Worm (Caenorhabditis elegans) whole organism, midembryonic: ENCODE results near the gene str-231.

Experiments used
- T22C8.4 ChIP-seq: fragments of 200-800 bp; sonication (Bioruptor generic); IDR thresholded peaks from 2 replicates; pipeline ENCODE4 v1.3.6; 2022; ENCODE audit warnings: missing genetic modification characterization, missing compliant biosample characterization
- cog-1 ChIP-seq: sonication (generic microtip); optimal IDR thresholded peaks from 2 replicates; lab custom pipeline; 2016; ENCODE audit warnings: missing genetic modification characterization, missing compliant biosample characterization
- flt-1 ChIP-seq: fragments of 200-800 bp; sonication (Bioruptor generic); IDR thresholded peaks from 2 replicates; pipeline ENCODE4 v1.3.6; 2022; ENCODE audit warnings: missing genetic modification characterization, missing compliant biosample characterization
- klf-2 ChIP-seq: fragments of 200-800 bp; sonication (Bioruptor generic); conservative IDR thresholded peaks from 2 replicates; pipeline ENCODE4 v1.3.6; 2022; ENCODE audit warnings: missing genetic modification reagents, missing genetic modification characterization, missing compliant biosample characterization
- med-1 ChIP-seq: sonication (generic microtip); optimal IDR thresholded peaks from 2 replicates; lab custom pipeline; 2017; ENCODE audit warnings: missing genetic modification characterization, mild to moderate bottlenecking, missing compliant biosample characterization, antibody characterized with exemption, missing genetic modification reagents; ENCODE audit not compliant: insufficient read depth
- ref-1 ChIP-seq: fragments of 200-800 bp; sonication (Bioruptor generic); conservative IDR thresholded peaks from 2 replicates; pipeline ENCODE4 v1.3.6; 2022; ENCODE audit warnings: missing genetic modification reagents, missing genetic modification characterization, missing compliant biosample characterization
- tab-1 ChIP-seq: fragments of 200-800 bp; sonication (Bioruptor generic); IDR thresholded peaks from 2 replicates; pipeline ENCODE4 v1.3.6; 2022; ENCODE audit warnings: missing genetic modification characterization, missing compliant biosample characterization
- ztf-23 ChIP-seq: fragments of 200-800 bp; sonication (Bioruptor generic); IDR thresholded peaks from 2 replicates; pipeline ENCODE4 v1.3.6; 2022; ENCODE audit warnings: missing genetic modification reagents, missing genetic modification characterization, missing compliant biosample characterization
- ztf-29 ChIP-seq: fragments of 200-800 bp; sonication (Bioruptor generic); IDR thresholded peaks from 2 replicates; pipeline ENCODE4 v1.3.6; 2022; ENCODE audit warnings: missing genetic modification reagents, missing genetic modification characterization, missing compliant biosample characterization

Gene str-231

DNA sequence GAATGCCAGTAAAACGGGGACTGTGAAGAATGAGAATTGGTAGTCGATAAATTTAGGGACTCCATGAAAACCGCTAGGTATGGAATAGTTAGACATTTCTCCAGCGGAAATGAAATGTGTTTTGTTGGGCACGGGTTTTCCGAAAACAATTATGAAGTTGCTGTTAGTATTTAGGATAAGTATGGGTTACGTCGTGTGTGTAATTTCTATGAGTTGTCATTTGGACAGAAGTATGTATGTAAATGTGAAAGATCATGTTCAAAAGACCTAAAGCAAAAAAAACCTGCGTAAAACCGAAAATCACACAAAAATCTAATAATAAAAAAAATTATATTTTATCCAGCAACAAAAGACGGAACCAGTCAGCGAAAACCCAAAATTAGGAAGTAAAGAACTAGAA lies 34.9 kb downstream of the str-231 start, which contains the start of gene sru-23:
Gene sru-23, minus strand, starts transcription at position 101 of the 400 bp plus-strand sequence.
- TF ChIP-seq ztf-23 (GFP tag; lab: Robert Waterston, UW) (no peak), flt-1 (GFP tag; lab: Robert Waterston, UW) (no peak), T22C8.4 (GFP tag; lab: Robert Waterston, UW) (no peak), ztf-29 (GFP tag; lab: Robert Waterston, UW) (no peak), tab-1 (GFP tag; lab: Robert Waterston, UW) (no peak), klf-2 (no peak), ref-1 (GFP tag; lab: Robert Waterston, UW) (no peak), cog-1 (tag; lab: Kevin White, UChicago) (no peak), med-1 (no peak)

DNA sequence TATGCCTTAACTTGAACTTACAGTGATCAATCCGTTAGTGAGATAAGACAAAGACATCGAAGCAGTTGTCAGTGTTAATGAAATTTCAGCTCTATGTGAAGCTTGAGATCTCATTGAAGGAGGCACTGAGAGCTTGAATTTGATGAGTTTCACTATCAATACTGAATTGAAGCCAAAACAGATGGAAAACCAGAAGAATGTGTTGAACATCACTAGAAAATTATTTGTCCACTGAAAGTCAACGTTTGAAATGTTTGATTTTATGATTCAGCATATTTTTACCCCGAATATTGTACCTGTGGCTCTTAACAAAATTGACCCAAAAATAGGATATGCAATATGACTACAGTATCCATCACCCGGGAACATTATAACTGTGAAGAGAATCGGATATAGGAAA lies 36.6 kb downstream of the str-231 start:
- no peak for TF ChIP-seq cog-1 (tag; lab: Kevin White, UChicago)
- no peak for TF ChIP-seq ztf-29 (GFP tag; lab: Robert Waterston, UW)
- no peak for TF ChIP-seq T22C8.4 (GFP tag; lab: Robert Waterston, UW)
- TF ChIP-seq flt-1 (GFP tag; lab: Robert Waterston, UW): no peak
- no peak for TF ChIP-seq klf-2
- no peak for TF ChIP-seq tab-1 (GFP tag; lab: Robert Waterston, UW)
- TF ChIP-seq ztf-23 (GFP tag; lab: Robert Waterston, UW): no peak
- TF ChIP-seq ref-1 (GFP tag; lab: Robert Waterston, UW): no peak
- no peak for TF ChIP-seq med-1

DNA sequence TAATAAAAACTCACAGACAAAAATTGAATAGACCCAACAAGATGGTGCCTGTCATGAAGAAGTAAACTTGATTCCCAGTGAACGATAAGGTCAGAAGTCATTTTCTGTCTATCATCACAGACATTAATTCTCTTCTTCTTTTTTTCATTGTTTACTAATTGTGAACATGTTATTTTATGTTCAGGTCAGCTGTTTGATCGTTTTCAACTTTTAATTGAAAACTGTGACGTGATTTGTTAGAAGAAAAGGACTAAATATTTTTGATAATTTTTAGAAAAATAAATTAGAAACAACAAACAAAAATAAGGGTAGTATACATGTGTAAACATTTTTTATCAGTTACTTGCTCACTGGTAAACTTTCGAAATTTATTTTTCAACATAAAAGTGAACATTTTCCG lies 37.8 kb downstream of the str-231 start, which contains the start of gene F36G9.7:
Gene F36G9.7, minus strand, starts transcription at position 101 of the 400 bp plus-strand sequence.
- TF ChIP-seq ref-1 (GFP tag; lab: Robert Waterston, UW) (no peak), klf-2 (no peak), med-1 (no peak), flt-1 (GFP tag; lab: Robert Waterston, UW) (no peak), T22C8.4 (GFP tag; lab: Robert Waterston, UW) (no peak), ztf-29 (GFP tag; lab: Robert Waterston, UW) (no peak), cog-1 (tag; lab: Kevin White, UChicago) (no peak), tab-1 (GFP tag; lab: Robert Waterston, UW) (no peak), ztf-23 (GFP tag; lab: Robert Waterston, UW) (no peak)

DNA sequence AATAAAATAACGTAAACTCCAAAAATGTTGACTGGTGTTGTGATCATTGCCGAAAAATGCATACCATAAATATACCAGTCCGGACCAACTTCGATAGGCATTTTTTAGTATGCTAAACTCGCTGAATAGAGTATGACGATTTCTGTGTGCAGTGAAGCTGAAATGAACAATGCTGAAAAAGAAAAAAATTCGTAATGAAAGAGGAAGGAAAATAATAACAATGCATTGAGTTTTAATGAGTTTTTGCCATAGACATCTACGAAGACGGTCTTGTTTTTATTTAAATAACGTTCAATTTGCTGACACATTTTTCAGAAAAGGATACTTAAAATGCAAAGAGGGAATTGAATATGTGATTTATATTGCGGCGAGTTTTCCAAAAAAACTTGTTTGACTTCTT lies 39.9 kb downstream of the str-231 start, which contains the start of gene sri-1:
Gene sri-1, minus strand, starts transcription at position 101 of the 400 bp plus-strand sequence.
- no peak for TF ChIP-seq cog-1 (tag; lab: Kevin White, UChicago)
- no peak for TF ChIP-seq klf-2

DNA sequence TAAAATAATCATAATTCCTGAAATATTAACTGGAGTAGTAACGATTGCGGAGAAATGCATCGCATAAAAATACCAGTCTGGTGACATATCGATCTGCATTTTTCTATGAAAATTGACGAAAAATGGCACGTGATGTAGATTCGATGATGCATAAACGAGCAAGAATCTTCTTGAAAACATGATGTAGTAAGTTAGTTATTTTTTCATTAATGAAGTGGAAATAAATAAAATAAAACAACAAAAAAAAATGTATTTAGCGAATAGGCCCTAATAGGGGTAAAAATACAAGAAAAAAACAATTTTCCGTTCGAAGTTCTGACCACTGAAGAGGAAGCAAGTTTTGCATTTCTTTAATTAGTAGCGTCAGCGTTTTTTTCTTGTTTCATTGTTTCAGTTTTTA lies 42.3 kb downstream of the str-231 start, which contains the start of gene sri-2:
Gene sri-2, minus strand, starts transcription at position 101 of the 400 bp plus-strand sequence.
- TF ChIP-seq T22C8.4 (GFP tag; lab: Robert Waterston, UW) (no peak), ref-1 (GFP tag; lab: Robert Waterston, UW) (no peak), klf-2 (no peak), med-1 (no peak), flt-1 (GFP tag; lab: Robert Waterston, UW) (no peak), ztf-23 (GFP tag; lab: Robert Waterston, UW) (no peak), ztf-29 (GFP tag; lab: Robert Waterston, UW) (no peak), cog-1 (tag; lab: Kevin White, UChicago) (no peak), tab-1 (GFP tag; lab: Robert Waterston, UW) (no peak)

DNA sequence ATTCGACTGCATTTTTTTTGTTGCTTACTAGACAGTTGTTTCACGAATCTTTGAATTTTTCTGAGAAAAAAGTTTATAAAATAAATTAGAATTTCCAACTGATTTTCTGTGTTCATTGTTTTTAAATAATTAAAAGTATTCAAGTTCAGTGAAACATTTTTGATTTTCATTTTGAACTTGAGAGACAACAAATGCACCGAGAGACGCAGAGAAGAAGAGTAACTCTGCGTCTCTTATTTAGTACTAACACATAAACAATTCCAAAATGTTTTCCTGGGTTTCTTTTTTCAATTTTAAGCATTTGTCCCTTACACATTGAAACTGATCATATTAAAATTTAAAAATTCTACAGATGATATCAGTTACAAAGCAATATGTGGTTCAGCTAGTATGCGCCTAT lies 47.9 kb downstream of the str-231 start:
- TF ChIP-seq ref-1 (GFP tag; lab: Robert Waterston, UW): no peak
- TF ChIP-seq flt-1 (GFP tag; lab: Robert Waterston, UW): no peak
- no peak for TF ChIP-seq ztf-23 (GFP tag; lab: Robert Waterston, UW)
- TF ChIP-seq tab-1 (GFP tag; lab: Robert Waterston, UW): no peak
- TF ChIP-seq ztf-29 (GFP tag; lab: Robert Waterston, UW): no peak
- TF ChIP-seq med-1: no peak
- TF ChIP-seq klf-2: no peak
- no peak for TF ChIP-seq T22C8.4 (GFP tag; lab: Robert Waterston, UW)
- no peak for TF ChIP-seq cog-1 (tag; lab: Kevin White, UChicago)

DNA sequence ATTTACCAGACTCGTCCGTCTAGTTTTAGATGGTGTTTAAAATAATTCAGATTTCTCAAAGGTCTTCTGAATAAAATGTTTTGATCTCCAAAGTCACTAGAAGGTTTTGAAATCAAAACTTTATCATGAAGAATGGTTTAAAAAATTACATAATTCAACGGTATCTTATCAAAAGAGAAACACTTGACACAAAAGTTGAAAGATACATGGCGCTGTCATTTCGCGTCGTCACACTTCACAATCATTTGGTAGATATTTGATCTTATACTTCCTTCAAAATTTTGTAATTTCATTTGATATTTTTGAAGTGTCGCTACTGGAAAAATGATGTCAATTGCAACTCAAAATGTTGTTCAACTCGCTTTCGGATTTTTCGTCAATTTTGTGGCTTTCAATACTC lies 50.3 kb downstream of the str-231 start, which contains the start of gene F36G9.3:
Gene F36G9.3, plus strand, starts transcription at position 301 of the 400 bp plus-strand sequence.
- TF ChIP-seq klf-2 (no peak), ztf-23 (GFP tag; lab: Robert Waterston, UW) (no peak), flt-1 (GFP tag; lab: Robert Waterston, UW) (no peak), med-1 (no peak), ref-1 (GFP tag; lab: Robert Waterston, UW) (no peak), ztf-29 (GFP tag; lab: Robert Waterston, UW) (no peak), cog-1 (tag; lab: Kevin White, UChicago) (no peak)
